Fruit fly (Drosophila melanogaster): ENCODE measurements around the gene Ppm1.

The Ppm1 gene

dm6 chr3L:611639-612611 lies 30.8 kb downstream of the Ppm1 start (continued):
- TF ChIP-seq Sox15 (GFP tag; optimal IDR thresholded peaks at IDR 0.05) (no peak), CG34406 (GFP tag; optimal IDR thresholded peaks at IDR 0.05) (peak; percentile 38), CG11902 (GFP tag; optimal IDR thresholded peaks at IDR 0.05) (no peak), Eip93F (GFP tag; optimal IDR thresholded peaks at IDR 0.05) (no peak), Smox (GFP tag; optimal IDR thresholded peaks at IDR 0.05) (peak; percentile 47), eg (GFP tag; IDR thresholded peaks at IDR 0.05) (peak; percentile 96), net (GFP tag; optimal IDR thresholded peaks at IDR 0.05) (peak; percentile 80), esn (GFP tag; optimal IDR thresholded peaks at IDR 0.05) (peak; percentile 49), CG10631 (GFP tag; optimal IDR thresholded peaks at IDR 0.05) (peak; percentile 52), CG32006 (GFP tag; optimal IDR thresholded peaks at IDR 0.05) (peak; percentile 86), Sox14 (GFP tag; optimal IDR thresholded peaks at IDR 0.05) (peak; percentile 57)

- TF ChIP-seq OdsH (GFP tag; optimal IDR thresholded peaks at IDR 0.05) (peak; percentile 25), Eip75B (GFP tag; optimal IDR thresholded peaks at IDR 0.05) (peak; percentile 3), CG8119 (GFP tag; IDR thresholded peaks at IDR 0.05) (peak; percentile 23; the same call in 1 of the 3 replicates), svp (GFP tag) (peak; percentile 66), pdm3 (GFP tag; optimal IDR thresholded peaks at IDR 0.05) (peak; percentile 7), eg (GFP tag; IDR thresholded peaks at IDR 0.05) (no peak), fd59A (GFP tag; optimal IDR thresholded peaks at IDR 0.05) (no peak), esn (GFP tag; optimal IDR thresholded peaks at IDR 0.05) (peak; percentile 41), cyc (GFP tag; optimal IDR thresholded peaks at IDR 0.05) (peak; percentile 27), Sox14 (GFP tag; optimal IDR thresholded peaks at IDR 0.05) (peak; percentile 32), Hr39 (GFP tag; optimal IDR thresholded peaks at IDR 0.05) (peak; percentile 23), Lpt (GFP tag; optimal IDR thresholded peaks at IDR 0.05) (no peak), CG6163 (GFP tag; IDR thresholded peaks at IDR 0.05) (0 out of 3 replicates have a peak, but pooled peaks have one; percentile 16), fkh (GFP tag; optimal IDR thresholded peaks at IDR 0.05) (no peak), Sox15 (GFP tag; optimal IDR thresholded peaks at IDR 0.05) (no peak), Ets21C (GFP tag; optimal IDR thresholded peaks at IDR 0.05) (peak; percentile 16), CG3032 (tag; optimal IDR thresholded peaks at IDR 0.05) (no peak), CG3919 (GFP tag; optimal IDR thresholded peaks at IDR 0.05) (peak; percentile 21), CG11762 (GFP tag; optimal IDR thresholded peaks at IDR 0.05; ENCODE audit: insufficient read depth) (no peak), Gug (GFP tag; IDR thresholded peaks at IDR 0.05) (no peak), achi (GFP tag; optimal IDR thresholded peaks at IDR 0.05) (peak; percentile 16), lz (GFP tag; optimal IDR thresholded peaks at IDR 0.05) (peak; percentile 38), CG32006 (GFP tag; optimal IDR thresholded peaks at IDR 0.05) (peak; percentile 40), CG10631 (GFP tag; optimal IDR thresholded peaks at IDR 0.05) (peak; percentile 15), topi (GFP tag; optimal IDR thresholded peaks at IDR 0.05) (peak; percentile 39), Ets96B (tag; optimal IDR thresholded peaks at IDR 0.05) (no peak), CG8319 (GFP tag; optimal IDR thresholded peaks at IDR 0.05) (no peak), Eip78C (GFP tag) (peak; percentile 82), Hr4 (GFP tag; optimal IDR thresholded peaks at IDR 0.05) (peak; percentile 20), Smox (GFP tag; optimal IDR thresholded peaks at IDR 0.05) (peak; percentile 20), Met (GFP tag; optimal IDR thresholded peaks at IDR 0.05) (peak; percentile 48), CG34406 (GFP tag; optimal IDR thresholded peaks at IDR 0.05) (peak; percentile 17), CG16779 (tag; optimal IDR thresholded peaks at IDR 0.05) (no peak), CG31627 (GFP tag; optimal IDR thresholded peaks at IDR 0.05) (peak; percentile 30), fd85E (GFP tag; optimal IDR thresholded peaks at IDR 0.05) (no peak)
Observed at dm6 chr3L:613578-614300, 32.6 kb downstream of the Ppm1 start.
